Fruit fly (Drosophila melanogaster) whole organism, pupa: Measurements from ENCODE around the gene Polr3A.

Source experiments
- CG12605 ChIP-seq: fragments of 200-800 bp; sonication (Bioruptor generic); IDR thresholded peaks from 2 replicates; pipeline ENCODE4 v1.3.6; 2022; ENCODE audit warnings: missing biosample characterization, missing genetic modification characterization
- CG17806 ChIP-seq: fragments of 200-800 bp; sonication (Bioruptor generic); optimal IDR thresholded peaks from 2 replicates; lab custom pipeline; 2018; ENCODE audit warnings: missing biosample characterization, mild to moderate bottlenecking, missing genetic modification characterization, moderate library complexity
- CG8301 ChIP-seq: fragments of 200-800 bp; sonication (Bioruptor generic); optimal IDR thresholded peaks from 2 replicates; lab custom pipeline; 2018; ENCODE audit warnings: missing biosample characterization, mild to moderate bottlenecking, missing genetic modification characterization
- EcR ChIP-seq: fragments of 200-800 bp; sonication (Bioruptor generic); optimal IDR thresholded peaks from 3 replicates; lab custom pipeline; 2019; ENCODE audit warnings: missing biosample characterization, missing genetic modification characterization, mild to moderate bottlenecking, moderate library complexity, missing genetic modification reagents
- Snoo ChIP-seq: fragments of 200-800 bp; sonication (Bioruptor generic); optimal IDR thresholded peaks from 3 replicates; lab custom pipeline; 2017; ENCODE audit warnings: missing biosample characterization, mild to moderate bottlenecking, missing genetic modification characterization, inconsistent platforms

- TF ChIP-seq CG8301 (tag; lab: Kevin White, UChicago) (no peak), CG12605 (GFP tag; lab: Robert Waterston, UW) (no peak), EcR (GFP tag; lab: Kevin White, UChicago) (peak; percentile 11), Snoo (tag; lab: Kevin White, UChicago) (no peak), CG17806 (no peak)
These were observed 2.9 kb upstream of the Polr3A start for dm6 chrX:15759752-15760446.
